Fruit fly (Drosophila melanogaster) whole organism, wandering third instar larva: ENCODE results near the gene Tnpo.

ENCODE experiments used
- Abd-B ChIP-seq: fragments of >200 bp; optimal IDR thresholded peaks from 2 replicates; lab custom pipeline; 2017; ENCODE audit warnings: missing biosample characterization, missing genetic modification characterization
- CG32264 ChIP-seq: fragments of 200-800 bp; sonication (Bioruptor generic); optimal IDR thresholded peaks from 2 replicates; lab custom pipeline; 2016; ENCODE audit warnings: missing biosample characterization, missing genetic modification characterization
- CG9705 ChIP-seq: fragments of 200-800 bp; sonication (Bioruptor generic); optimal IDR thresholded peaks from 2 replicates; lab custom pipeline; 2018; ENCODE audit warnings: missing biosample characterization, mild to moderate bottlenecking, missing genetic modification characterization
- Dfd ChIP-seq: fragments of >200 bp; optimal IDR thresholded peaks from 2 replicates; lab custom pipeline; 2017; ENCODE audit warnings: missing biosample characterization, missing genetic modification characterization
- Dif ChIP-seq: fragments of 200-275, 200-300 bp; sonication (Bioruptor generic); optimal IDR thresholded peaks from 2 replicates; lab custom pipeline; 2018; ENCODE audit warnings: missing biosample characterization, missing genetic modification characterization; ENCODE audit not compliant: partially characterized antibody
- GATAd ChIP-seq: sonication (Bioruptor generic); optimal IDR thresholded peaks from 2 replicates; lab custom pipeline; 2016; ENCODE audit warnings: missing biosample characterization, missing genetic modification characterization
- HLH106 ChIP-seq: fragments of 200-800 bp; optimal IDR thresholded peaks from 3 replicates; lab custom pipeline; 2019; ENCODE audit warnings: missing biosample characterization, mild to moderate bottlenecking, missing genetic modification characterization, moderate library complexity
- Hnf4 ChIP-seq: fragments of 200-800 bp; sonication (Bioruptor generic); optimal IDR thresholded peaks from 2 replicates; lab custom pipeline; 2016; ENCODE audit warnings: missing biosample characterization, mild to moderate bottlenecking, missing genetic modification characterization
- Hr78 ChIP-seq: fragments of >200 bp; optimal IDR thresholded peaks from 2 replicates; lab custom pipeline; 2017; ENCODE audit warnings: missing biosample characterization, missing genetic modification characterization
- Hr83 ChIP-seq: fragments of 200-300 bp; sonication (Bioruptor generic); optimal IDR thresholded peaks from 2 replicates; lab custom pipeline; 2016; ENCODE audit warnings: missing biosample characterization, mild to moderate bottlenecking, missing genetic modification characterization, moderate library complexity; ENCODE audit not compliant: poor library complexity, severe bottlenecking
- Jra ChIP-seq: sonication (Bioruptor generic); optimal IDR thresholded peaks from 2 replicates; lab custom pipeline; 2016; ENCODE audit warnings: missing biosample characterization, missing genetic modification characterization
- Mio ChIP-seq: sonication (Bioruptor generic); optimal IDR thresholded peaks from 2 replicates; lab custom pipeline; 2016; ENCODE audit warnings: missing biosample characterization, missing genetic modification characterization
- N ChIP-seq: fragments of >200 bp; optimal IDR thresholded peaks from 2 replicates; lab custom pipeline; 2018; ENCODE audit warnings: missing biosample characterization, missing external identifiers, missing genetic modification characterization
- OdsH ChIP-seq: fragments of 200-800 bp; sonication (Bioruptor generic); optimal IDR thresholded peaks from 2 replicates; lab custom pipeline; 2016; ENCODE audit warnings: missing biosample characterization, mild to moderate bottlenecking, missing genetic modification characterization
- Rel ChIP-seq, 2 experiments: fragments of 200-800 bp; sonication (Bioruptor generic) in 1 of 2; optimal IDR thresholded peaks; 2 replicates in 1 of 2; 3 replicates in 1 of 2; lab custom pipeline; 2016 to 2019; ENCODE audit warnings: mild to moderate bottlenecking in 2 of 2, missing biosample characterization in 2 of 2, missing genetic modification characterization in 2 of 2, moderate library complexity in 1 of 2
- Sp1 ChIP-seq: fragments of 200-800 bp; sonication (Bioruptor generic); optimal IDR thresholded peaks from 3 replicates; lab custom pipeline; 2019; ENCODE audit warnings: missing biosample characterization, mild to moderate bottlenecking, missing genetic modification characterization, moderate library complexity
- Vsx2 ChIP-seq: fragments of 200-300, 225-300 bp; sonication (Bioruptor generic); optimal IDR thresholded peaks from 2 replicates; lab custom pipeline; 2018; ENCODE audit warnings: missing biosample characterization, missing genetic modification characterization; ENCODE audit not compliant: partially characterized antibody
- br ChIP-seq: fragments of 200-800 bp; sonication (Bioruptor generic); optimal IDR thresholded peaks from 2 replicates; lab custom pipeline; 2016; ENCODE audit warnings: missing biosample characterization, missing genetic modification characterization
- brk ChIP-seq: fragments of 200-800 bp; sonication (Bioruptor generic); optimal IDR thresholded peaks from 2 replicates; lab custom pipeline; 2016; ENCODE audit warnings: missing biosample characterization, mild to moderate bottlenecking, missing genetic modification characterization
- dl ChIP-seq, 2 experiments: fragments of 175-275, 200-275 bp in 1 of 2; fragments of 200-275 bp in 1 of 2; sonication (Bioruptor generic); optimal IDR thresholded peaks; lab custom pipeline; 2018; ENCODE audit warnings: mild to moderate bottlenecking in 2 of 2, missing biosample characterization in 2 of 2, missing genetic modification characterization in 2 of 2, moderate library complexity in 2 of 2; ENCODE audit not compliant: partially characterized antibody in 2 of 2, insufficient read depth in 1 of 2
- dmrt93B ChIP-seq: fragments of 200-800 bp; sonication (Bioruptor generic); optimal IDR thresholded peaks from 2 replicates; lab custom pipeline; 2018; ENCODE audit warnings: missing biosample characterization, mild to moderate bottlenecking, missing genetic modification characterization
- dsf ChIP-seq: sonication (Bioruptor generic); optimal IDR thresholded peaks from 2 replicates; lab custom pipeline; 2016; ENCODE audit warnings: missing biosample characterization, missing genetic modification characterization, borderline replicate concordance
- foxo ChIP-seq, 2 experiments: fragments of 200-800 bp; sonication (Bioruptor generic); optimal IDR thresholded peaks; 2 replicates in 1 of 2; 3 replicates in 1 of 2; lab custom pipeline; 2016 to 2017; ENCODE audit warnings: missing biosample characterization in 2 of 2, missing genetic modification characterization in 2 of 2
- fru ChIP-seq: fragments of 200-800 bp; sonication (Bioruptor generic); optimal IDR thresholded peaks from 3 replicates; lab custom pipeline; 2016; ENCODE audit warnings: missing biosample characterization, mild to moderate bottlenecking, missing genetic modification characterization
- lola ChIP-seq: fragments of >200 bp; optimal IDR thresholded peaks from 2 replicates; lab custom pipeline; 2017; ENCODE audit warnings: missing biosample characterization, missing genetic modification characterization
- pan ChIP-seq: fragments of >200 bp; optimal IDR thresholded peaks from 2 replicates; lab custom pipeline; 2017
- psq ChIP-seq: fragments of 200-800 bp; sonication (Bioruptor generic); optimal IDR thresholded peaks from 3 replicates; lab custom pipeline; 2017; ENCODE audit warnings: missing biosample characterization, mild to moderate bottlenecking, missing genetic modification characterization, moderate library complexity
- rgr ChIP-seq: fragments of 200-800 bp; sonication (Bioruptor generic); optimal IDR thresholded peaks from 3 replicates; lab custom pipeline; 2016; ENCODE audit warnings: missing biosample characterization, mild to moderate bottlenecking, missing genetic modification characterization
- sv ChIP-seq: fragments of 200-800 bp; sonication (Bioruptor generic); optimal IDR thresholded peaks from 3 replicates; lab custom pipeline; 2016; ENCODE audit warnings: missing biosample characterization, missing genetic modification characterization
- tai ChIP-seq: sonication (Bioruptor generic); optimal IDR thresholded peaks from 2 replicates; lab custom pipeline; 2016; ENCODE audit warnings: missing biosample characterization, missing genetic modification characterization
- usp ChIP-seq: fragments of >200 bp; optimal IDR thresholded peaks from 2 replicates; lab custom pipeline; 2017; ENCODE audit warnings: missing biosample characterization, missing genetic modification characterization
- woc ChIP-seq: sonication (Bioruptor generic); optimal IDR thresholded peaks from 2 replicates; lab custom pipeline; 2016; ENCODE audit warnings: missing biosample characterization, mild to moderate bottlenecking, missing genetic modification characterization

Tnpo gene

DNA sequence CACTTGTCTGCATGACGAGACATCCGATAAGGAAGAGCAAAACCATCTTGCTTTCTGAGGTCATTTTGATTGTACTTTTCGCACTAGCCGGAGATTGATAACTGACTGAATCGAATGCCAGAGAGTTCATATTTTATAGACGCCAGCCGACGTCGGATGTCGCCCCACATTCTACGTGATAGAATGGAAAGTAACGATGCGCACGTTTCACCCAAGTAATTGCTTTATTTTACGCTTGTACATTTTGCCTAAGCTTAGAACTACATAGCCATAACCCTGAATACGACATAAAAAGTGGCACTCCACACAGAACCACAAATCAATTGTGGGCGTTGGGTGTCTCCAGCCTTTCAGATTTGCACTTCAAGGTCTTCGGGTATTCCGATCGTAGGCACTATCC lies 39.0 kb downstream of the Tnpo start, which contains the start of gene CG13299:
Gene CG13299 (minus strand): TSS at position 101 of the 400 bp plus-strand sequence.
- no peak for TF ChIP-seq N (GFP tag; lab: Kevin White, UChicago)
- TF ChIP-seq, all 38 proteins: peak for 0

- TF ChIP-seq Abd-B (GFP tag; lab: Kevin White, UChicago) = no peak
- TF ChIP-seq dl (GFP tag; optimal IDR thresholded peaks at IDR 0.05; lab: Kevin White, UChicago; ENCODE audit: insufficient read depth in 1 of 2, partially characterized antibody in 2 of 2) = no peak
- TF ChIP-seq Dfd (GFP tag; lab: Kevin White, UChicago) = no peak
- TF ChIP-seq Vsx2 = no peak
- TF ChIP-seq Mio (GFP tag; lab: Kevin White, UChicago) = no peak
- TF ChIP-seq Dif (GFP tag; lab: Kevin White, UChicago) = no peak
- TF ChIP-seq Rel (GFP tag; optimal IDR thresholded peaks at IDR 0.05; lab: Kevin White, UChicago) = no peak
- no peak for TF ChIP-seq Rel (tag; optimal IDR thresholded peaks at IDR 0.05; lab: Kevin White, UChicago)
- TF ChIP-seq pan (lab: Kevin White, UChicago) = no peak
- TF ChIP-seq brk = no peak
- TF ChIP-seq usp (GFP tag; lab: Kevin White, UChicago) = no peak
- no peak for TF ChIP-seq CG9705 (GFP tag; lab: Kevin White, UChicago)
Measured at dm6 chr3L:6233281-6233680, 40.0 kb downstream of the Tnpo start, which contains the start of gene BG642312. Gene BG642312 (minus strand): TSS chr3L:6233381.

- TF ChIP-seq Hr83 (GFP tag; lab: Kevin White, UChicago) (no peak), GATAd (GFP tag; lab: Kevin White, UChicago) (no peak), Hr78 (GFP tag; lab: Kevin White, UChicago) (no peak), usp (GFP tag; lab: Kevin White, UChicago) (no peak), fru (GFP tag; lab: Kevin White, UChicago) (no peak), sv (GFP tag; lab: Kevin White, UChicago) (no peak), foxo (GFP tag; optimal IDR thresholded peaks at IDR 0.05; lab: Kevin White, UChicago) (no peak), OdsH (no peak), CG32264 (GFP tag; lab: Kevin White, UChicago) (no peak), Mio (GFP tag; lab: Kevin White, UChicago) (no peak), br (GFP tag; lab: Kevin White, UChicago) (no peak), dl (GFP tag; optimal IDR thresholded peaks at IDR 0.05; lab: Kevin White, UChicago; ENCODE audit: insufficient read depth in 1 of 2, partially characterized antibody in 2 of 2) (no peak), Sp1 (GFP tag; lab: Kevin White, UChicago) (no peak), HLH106 (tag; lab: Kevin White, UChicago) (no peak), pan (lab: Kevin White, UChicago) (no peak), dsf (GFP tag; lab: Kevin White, UChicago) (no peak), psq (GFP tag; lab: Kevin White, UChicago) (no peak), Hnf4 (GFP tag; lab: Kevin White, UChicago) (no peak), Jra (GFP tag; lab: Kevin White, UChicago) (no peak), Rel (GFP tag; optimal IDR thresholded peaks at IDR 0.05; lab: Kevin White, UChicago) (no peak), Rel (tag; optimal IDR thresholded peaks at IDR 0.05; lab: Kevin White, UChicago) (no peak)
Measured at dm6 chr3L:6234035-6234434, 40.8 kb downstream of the Tnpo start, which contains the start of gene CG42714. Gene CG42714 (minus strand): TSS chr3L:6234056.

dm6 chr3L:6239968-6240367 lies 46.7 kb downstream of the Tnpo start, which contains the start of gene CG10226:
Gene CG10226 (minus strand): TSS chr3L:6240068.
- TF ChIP-seq Abd-B (GFP tag; lab: Kevin White, UChicago) (no peak), usp (GFP tag; lab: Kevin White, UChicago) (no peak), woc (GFP tag; lab: Kevin White, UChicago) (no peak), Hnf4 (GFP tag; lab: Kevin White, UChicago) (no peak), fru (GFP tag; lab: Kevin White, UChicago) (no peak), pan (lab: Kevin White, UChicago) (no peak), dmrt93B (GFP tag; lab: Kevin White, UChicago) (no peak), tai (GFP tag; lab: Kevin White, UChicago) (no peak), psq (GFP tag; lab: Kevin White, UChicago) (no peak), CG9705 (GFP tag; lab: Kevin White, UChicago) (no peak), Jra (GFP tag; lab: Kevin White, UChicago) (no peak), sv (GFP tag; lab: Kevin White, UChicago) (no peak), rgr (no peak), N (GFP tag; lab: Kevin White, UChicago) (no peak), brk (no peak), lola (GFP tag; lab: Kevin White, UChicago) (no peak), GATAd (GFP tag; lab: Kevin White, UChicago) (no peak), HLH106 (tag; lab: Kevin White, UChicago) (no peak), Hr78 (GFP tag; lab: Kevin White, UChicago) (no peak)
- TF ChIP-seq, all 38 proteins: peak for 0
